Fruit fly (Drosophila melanogaster) whole organism, pupa: ENCODE data around the gene drn.

Experiments
- CG4496 ChIP-seq: fragments of 200-800 bp; sonication (Bioruptor generic); IDR thresholded peaks from 3 replicates; pipeline ENCODE4 v1.3.6; 2022; ENCODE audit warnings: missing biosample characterization, missing genetic modification characterization
- Pif1B ChIP-seq: fragments of 200-800 bp; sonication (Bioruptor generic); optimal IDR thresholded peaks from 3 replicates; lab custom pipeline; 2016; ENCODE audit warnings: missing biosample characterization, missing genetic modification characterization
- Snoo ChIP-seq: fragments of 200-800 bp; sonication (Bioruptor generic); optimal IDR thresholded peaks from 3 replicates; lab custom pipeline; 2017; ENCODE audit warnings: missing biosample characterization, mild to moderate bottlenecking, missing genetic modification characterization, inconsistent platforms

DNA sequence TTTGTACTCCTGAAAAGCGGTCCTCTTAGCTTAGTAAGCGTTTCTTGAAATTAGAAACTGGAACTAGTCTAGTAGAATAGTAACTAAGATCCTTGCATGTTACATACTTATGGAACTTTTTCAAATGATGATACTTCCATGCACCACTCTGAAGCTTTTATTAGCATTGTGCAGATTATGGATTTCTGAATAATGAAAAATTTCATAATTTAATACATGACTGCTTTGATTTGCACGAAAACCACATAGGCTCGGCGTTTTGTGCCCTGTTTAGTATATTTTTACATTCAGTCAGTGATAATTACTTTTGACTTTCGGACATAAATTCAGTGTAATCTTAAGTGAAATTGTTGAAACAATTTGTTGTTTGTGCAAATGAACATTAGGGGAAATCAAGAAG, 15.2 kb downstream of the drn start, which contains the start of gene CG43675:
- TF ChIP-seq Snoo (tag; lab: Kevin White, UChicago) (no peak), CG4496 (GFP tag; lab: Robert Waterston, UW) (no peak), Pif1B (GFP tag; lab: Kevin White, UChicago) (no peak)
